Worm (Caenorhabditis elegans) whole organism, early embryonic: ENCODE measurements around the gene vha-5.

Experiments used
- B0310.2 ChIP-seq: sonication (generic microtip); optimal IDR thresholded peaks from 2 replicates; lab custom pipeline; 2016; ENCODE audit warnings: mild to moderate bottlenecking, missing genetic modification characterization, missing compliant biosample characterization
- F13C5.2 ChIP-seq: sonication (generic microtip); optimal IDR thresholded peaks from 2 replicates; lab custom pipeline; 2017; ENCODE audit warnings: mild to moderate bottlenecking, missing genetic modification characterization, inconsistent platforms, missing compliant biosample characterization
- aly-1 ChIP-seq: sonication (generic microtip); optimal IDR thresholded peaks from 2 replicates; lab custom pipeline; 2016; ENCODE audit warnings: missing genetic modification characterization, missing compliant biosample characterization
- ama-1 ChIP-seq: fragments of 150-350 bp; optimal IDR thresholded peaks from 2 replicates; lab custom pipeline; 2014
- ceh-13 ChIP-seq: fragments of 200-800 bp; sonication (Bioruptor generic); optimal IDR thresholded peaks from 2 replicates; lab custom pipeline; 2018; ENCODE audit warnings: mild to moderate bottlenecking, missing genetic modification characterization, missing compliant biosample characterization
- ceh-36 ChIP-seq: sonication (generic microtip); optimal IDR thresholded peaks from 2 replicates; lab custom pipeline; 2016; ENCODE audit warnings: missing genetic modification characterization, inconsistent platforms, missing compliant biosample characterization
- ets-7 ChIP-seq: sonication (generic microtip); optimal IDR thresholded peaks from 2 replicates; lab custom pipeline; 2016; ENCODE audit warnings: missing genotype, missing genetic modification characterization, missing compliant biosample characterization
- flt-1 ChIP-seq: fragments of 200-800 bp; sonication (Bioruptor generic); IDR thresholded peaks from 2 replicates; pipeline ENCODE4 v1.3.6; 2022; ENCODE audit warnings: missing genetic modification characterization, missing compliant biosample characterization
- hmbx-1 ChIP-seq: sonication (generic microtip); optimal IDR thresholded peaks from 2 replicates; lab custom pipeline; 2016; ENCODE audit warnings: mild to moderate bottlenecking, missing genetic modification characterization, missing compliant biosample characterization
- hmg-4 ChIP-seq: fragments of 200-800 bp; sonication (Bioruptor generic); optimal IDR thresholded peaks from 2 replicates; lab custom pipeline; 2018; ENCODE audit warnings: mild to moderate bottlenecking, missing genetic modification characterization, missing compliant biosample characterization
- hnd-1 ChIP-seq: sonication (generic microtip); optimal IDR thresholded peaks from 2 replicates; lab custom pipeline; 2016; ENCODE audit warnings: missing genetic modification characterization, missing compliant biosample characterization
- pes-1 ChIP-seq: fragments of 200-800 bp; sonication (Bioruptor generic); IDR thresholded peaks from 2 replicates; pipeline ENCODE4 v1.3.6; 2022; ENCODE audit warnings: missing genetic modification reagents, missing genetic modification characterization, missing compliant biosample characterization
- scrt-1 ChIP-seq: fragments of 200-800 bp; sonication (Bioruptor generic); IDR thresholded peaks from 2 replicates; pipeline ENCODE4 v1.3.6; 2022; ENCODE audit warnings: missing genetic modification characterization, missing compliant biosample characterization
- sea-1 ChIP-seq: fragments of 200-800 bp; sonication (Bioruptor generic); conservative IDR thresholded peaks from 2 replicates; pipeline ENCODE4 v1.3.6; 2022; ENCODE audit warnings: missing genetic modification characterization, missing compliant biosample characterization
- tbx-11 ChIP-seq: fragments of 200-800 bp; sonication (Bioruptor generic); IDR thresholded peaks from 2 replicates; pipeline ENCODE4 v1.3.6; 2022; ENCODE audit warnings: missing genetic modification characterization, missing compliant biosample characterization
- tbx-37 ChIP-seq: fragments of 200-800 bp; sonication (Bioruptor generic); conservative IDR thresholded peaks from 2 replicates; pipeline ENCODE4 v1.3.6; 2022; ENCODE audit warnings: missing genetic modification reagents, missing genetic modification characterization, missing compliant biosample characterization
- tra-4 ChIP-seq: sonication (generic microtip); optimal IDR thresholded peaks from 2 replicates; lab custom pipeline; 2017; ENCODE audit warnings: missing genetic modification characterization, missing compliant biosample characterization

Gene vha-5

ce11 chrIV:8300468-8300867 is 3.3 kb upstream of the vha-5 start, which contains the start of gene F35H10.5:
Gene F35H10.5, plus strand, starts transcription at chrIV:8300768.
- no peak for TF ChIP-seq ceh-36 (tag; lab: Kevin White, UChicago)
- no peak for TF ChIP-seq ama-1 (lab: Kevin White, UChicago)
- no peak for TF ChIP-seq hmbx-1 (tag; lab: Kevin White, UChicago)
- no peak for TF ChIP-seq tbx-37 (GFP tag; lab: Robert Waterston, UW)

- TF ChIP-seq B0310.2 (tag; lab: Kevin White, UChicago) (no peak), ama-1 (lab: Kevin White, UChicago) (no peak), hmg-4 (GFP tag; lab: Kevin White, UChicago) (no peak), flt-1 (GFP tag; lab: Robert Waterston, UW) (no peak), tra-4 (tag; lab: Kevin White, UChicago) (no peak), hmbx-1 (tag; lab: Kevin White, UChicago) (no peak), sea-1 (no peak), tbx-37 (GFP tag; lab: Robert Waterston, UW) (no peak), tbx-11 (GFP tag; lab: Robert Waterston, UW) (no peak), ceh-13 (no peak), scrt-1 (GFP tag; lab: Robert Waterston, UW) (no peak), hnd-1 (tag; lab: Kevin White, UChicago) (no peak), aly-1 (tag; lab: Kevin White, UChicago) (no peak), ets-7 (tag; lab: Kevin White, UChicago) (no peak), pes-1 (GFP tag; lab: Robert Waterston, UW) (no peak), ceh-36 (tag; lab: Kevin White, UChicago) (no peak), F13C5.2 (no peak)
Observed at ce11 chrIV:8301925-8302324, 1.8 kb upstream of the vha-5 start.

- TF ChIP-seq ceh-13 (no peak), ceh-36 (tag; lab: Kevin White, UChicago) (no peak), hmbx-1 (tag; lab: Kevin White, UChicago) (no peak), tbx-11 (GFP tag; lab: Robert Waterston, UW) (no peak), B0310.2 (tag; lab: Kevin White, UChicago) (no peak), tra-4 (tag; lab: Kevin White, UChicago) (no peak), ets-7 (tag; lab: Kevin White, UChicago) (no peak), flt-1 (GFP tag; lab: Robert Waterston, UW) (no peak), F13C5.2 (no peak)
Observed at ce11 chrIV:8302648-8303161, 1.1 kb upstream of the vha-5 start.

- no peak for TF ChIP-seq ceh-13
- TF ChIP-seq hmg-4 (GFP tag; lab: Kevin White, UChicago): no peak
- no peak for TF ChIP-seq tra-4 (tag; lab: Kevin White, UChicago)
- no peak for TF ChIP-seq flt-1 (GFP tag; lab: Robert Waterston, UW)
- no peak for TF ChIP-seq scrt-1 (GFP tag; lab: Robert Waterston, UW)
Observed at ce11 chrIV:8307408-8307807, 3.6 kb downstream of the vha-5 start.

ce11 chrIV:8312105-8312504 is 8.3 kb downstream of the vha-5 start:
- no peak for TF ChIP-seq scrt-1 (GFP tag; lab: Robert Waterston, UW)
- TF ChIP-seq hnd-1 (tag; lab: Kevin White, UChicago): no peak
- TF ChIP-seq tbx-37 (GFP tag; lab: Robert Waterston, UW): no peak
- TF ChIP-seq aly-1 (tag; lab: Kevin White, UChicago): no peak
- TF ChIP-seq tbx-11 (GFP tag; lab: Robert Waterston, UW): no peak

- TF ChIP-seq hmbx-1 (tag; lab: Kevin White, UChicago): no peak
Observed at ce11 chrIV:8312846-8313245, 9.1 kb downstream of the vha-5 start, which contains the start of gene F35H10.10. Gene F35H10.10, minus strand, starts transcription at chrIV:8312946.

ce11 chrIV:8317800-8318199 is 14.0 kb downstream of the vha-5 start:
- TF ChIP-seq ceh-13: no peak
- TF ChIP-seq sea-1: no peak

ce11 chrIV:8318799-8319198 is 15.0 kb downstream of the vha-5 start:
- no peak for TF ChIP-seq F13C5.2
- TF ChIP-seq pes-1 (GFP tag; lab: Robert Waterston, UW): no peak
- TF ChIP-seq ets-7 (tag; lab: Kevin White, UChicago): no peak
- no peak for TF ChIP-seq hmg-4 (GFP tag; lab: Kevin White, UChicago)
- no peak for TF ChIP-seq sea-1
- no peak for TF ChIP-seq B0310.2 (tag; lab: Kevin White, UChicago)
- TF ChIP-seq ceh-36 (tag; lab: Kevin White, UChicago): no peak
- no peak for TF ChIP-seq aly-1 (tag; lab: Kevin White, UChicago)
- TF ChIP-seq flt-1 (GFP tag; lab: Robert Waterston, UW): no peak
- no peak for TF ChIP-seq ceh-13
- TF ChIP-seq scrt-1 (GFP tag; lab: Robert Waterston, UW): no peak
- no peak for TF ChIP-seq tbx-37 (GFP tag; lab: Robert Waterston, UW)
- TF ChIP-seq tbx-11 (GFP tag; lab: Robert Waterston, UW): no peak
- no peak for TF ChIP-seq hnd-1 (tag; lab: Kevin White, UChicago)
- TF ChIP-seq ama-1 (lab: Kevin White, UChicago): no peak
- TF ChIP-seq hmbx-1 (tag; lab: Kevin White, UChicago): no peak
- TF ChIP-seq tra-4 (tag; lab: Kevin White, UChicago): no peak
